Fruit fly (Drosophila melanogaster) whole organism, adult: ENCODE measurements around the gene Pka-C2.

Experiments
- CG5204 ChIP-seq: fragments of 200-800 bp; sonication (Bioruptor generic); optimal IDR thresholded peaks from 2 replicates; lab custom pipeline; 2016; ENCODE audit warnings: missing biosample characterization, missing genetic modification characterization
- CG7045 ChIP-seq: fragments of 200-800 bp; sonication (Bioruptor generic); optimal IDR thresholded peaks from 2 replicates; lab custom pipeline; 2017; ENCODE audit warnings: missing biosample characterization, mild to moderate bottlenecking, missing genetic modification characterization
- CG7101 ChIP-seq: fragments of 200-800 bp; sonication (Bioruptor generic); optimal IDR thresholded peaks from 2 replicates; lab custom pipeline; 2018; ENCODE audit warnings: missing biosample characterization, mild to moderate bottlenecking, missing genetic modification characterization, moderate library complexity
- Clk ChIP-seq: fragments of 200-800 bp; sonication (Bioruptor generic); optimal IDR thresholded peaks from 2 replicates; lab custom pipeline; 2017; ENCODE audit warnings: missing biosample characterization, missing genetic modification characterization
- Hr96 ChIP-seq: fragments of 200-800 bp; sonication (Bioruptor generic); optimal IDR thresholded peaks from 2 replicates; lab custom pipeline; 2016; ENCODE audit warnings: missing biosample characterization, missing genetic modification characterization
- Mnt ChIP-seq: fragments of 200-800 bp; sonication (Bioruptor generic); optimal IDR thresholded peaks from 2 replicates; lab custom pipeline; 2016; ENCODE audit warnings: missing biosample characterization, mild to moderate bottlenecking, missing genetic modification characterization
- bab1 ChIP-seq: fragments of 200-800 bp; sonication (Bioruptor generic); optimal IDR thresholded peaks from 3 replicates; lab custom pipeline; 2019; ENCODE audit warnings: missing biosample characterization, mild to moderate bottlenecking, missing genetic modification characterization, moderate library complexity
- cnc ChIP-seq, 2 experiments: fragments of >200 bp; optimal IDR thresholded peaks; 2 replicates each; lab custom pipeline; 2017
- kay ChIP-seq: fragments of 200-800 bp; sonication (Bioruptor generic); peaks from one replicate; lab custom pipeline; 2016; ENCODE audit warnings: missing biosample characterization, missing genetic modification characterization, borderline replicate concordance

DNA sequence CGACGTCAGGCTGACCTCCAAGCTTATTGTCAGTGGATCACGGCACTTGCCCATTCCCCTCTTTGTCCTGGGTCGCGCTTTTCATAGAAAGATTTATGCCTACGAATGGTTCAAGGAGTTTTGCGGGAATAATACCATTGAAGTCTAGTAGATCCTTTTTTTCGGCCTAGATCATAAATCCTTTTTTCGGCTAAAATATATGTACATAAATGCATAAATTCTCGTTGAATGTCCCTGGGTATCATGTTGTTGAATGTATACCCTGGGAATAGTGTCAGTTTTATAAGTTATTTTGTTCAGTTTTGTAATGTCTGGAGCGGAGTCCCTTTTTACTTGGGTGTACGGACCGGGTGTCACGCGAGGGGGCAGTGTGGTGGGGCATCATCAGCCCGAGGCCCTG is 47.3 kb downstream of the Pka-C2 start, which contains the start of gene CG34433:
- TF ChIP-seq CG5204 (no peak), CG7045 (GFP tag; lab: Kevin White, UChicago) (no peak), bab1 (no peak), kay (GFP tag; lab: Kevin White, UChicago) (peak; percentile 16), Clk (GFP tag; lab: Kevin White, UChicago) (no peak), cnc (optimal IDR thresholded peaks at IDR 0.05; lab: Kevin White, UChicago) (no peak), Mnt (no peak), CG7101 (no peak), Hr96 (GFP tag; lab: Kevin White, UChicago) (no peak)
